Fruit fly (Drosophila melanogaster) whole organism, prepupa: ENCODE results near the gene Tim17b2.

Experiments
- Blimp-1 ChIP-seq: fragments of 200-800 bp; sonication (Bioruptor generic); optimal IDR thresholded peaks from 3 replicates; lab custom pipeline; 2017; ENCODE audit warnings: missing biosample characterization, missing genetic modification characterization, mild to moderate bottlenecking, moderate library complexity, missing genetic modification reagents
- CG10631 ChIP-seq: fragments of 200-800 bp; sonication (Bioruptor generic); optimal IDR thresholded peaks from 2 replicates; lab custom pipeline; 2016; ENCODE audit warnings: missing biosample characterization, missing genetic modification characterization
- CG10669 ChIP-seq: fragments of 200-800 bp; sonication (Bioruptor generic); optimal IDR thresholded peaks from 3 replicates; lab custom pipeline; 2018; ENCODE audit warnings: missing biosample characterization, mild to moderate bottlenecking, missing genetic modification characterization, moderate library complexity
- CG11294 ChIP-seq: fragments of 200-800 bp; sonication (Bioruptor generic); IDR thresholded peaks from 2 replicates; pipeline ENCODE4 v1.3.6; 2022; ENCODE audit warnings: missing biosample characterization, missing genetic modification characterization
- CG11902 ChIP-seq: fragments of 200-800 bp; sonication (Bioruptor generic); optimal IDR thresholded peaks from 3 replicates; lab custom pipeline; 2016; ENCODE audit warnings: missing biosample characterization, missing genetic modification characterization
- CG15336 ChIP-seq: fragments of 200-800 bp; sonication (Bioruptor generic); IDR thresholded peaks from 2 replicates; pipeline ENCODE4 v1.3.6; 2022; ENCODE audit warnings: missing biosample characterization, missing genetic modification characterization
- CG1621 ChIP-seq: fragments of 200-800 bp; sonication (Bioruptor generic); optimal IDR thresholded peaks from 3 replicates; lab custom pipeline; 2018; ENCODE audit warnings: missing biosample characterization, mild to moderate bottlenecking, missing genetic modification characterization
- CG3032 ChIP-seq: fragments of 200-800 bp; optimal IDR thresholded peaks from 2 replicates; lab custom pipeline; 2019; ENCODE audit warnings: missing biosample characterization, mild to moderate bottlenecking, missing genetic modification characterization, moderate library complexity
- CG31627 ChIP-seq: fragments of 200-800 bp; sonication (Bioruptor generic); optimal IDR thresholded peaks from 3 replicates; lab custom pipeline; 2016; ENCODE audit warnings: missing biosample characterization, missing genetic modification characterization
- CG34406 ChIP-seq: fragments of 200-800 bp; sonication (Bioruptor generic); optimal IDR thresholded peaks from 3 replicates; lab custom pipeline; 2016; ENCODE audit warnings: missing biosample characterization, missing genetic modification characterization
- CG3919 ChIP-seq: fragments of 200-800 bp; sonication (Bioruptor generic); optimal IDR thresholded peaks from 3 replicates; lab custom pipeline; 2016; ENCODE audit warnings: missing biosample characterization, missing genetic modification characterization
- CG4318 ChIP-seq: fragments of 200-800 bp; sonication (Bioruptor generic); optimal IDR thresholded peaks from 3 replicates; lab custom pipeline; 2017; ENCODE audit warnings: missing biosample characterization, mild to moderate bottlenecking, missing genetic modification characterization
- CG6163 ChIP-seq: fragments of 200-800 bp; sonication (Bioruptor generic); IDR thresholded peaks from 3 replicates; pipeline ENCODE4 v1.3.6; 2022; ENCODE audit warnings: missing biosample characterization, missing genetic modification characterization
- CG6276 ChIP-seq: fragments of 200-800 bp; sonication (Bioruptor generic); optimal IDR thresholded peaks from 2 replicates; lab custom pipeline; 2017; ENCODE audit warnings: missing biosample characterization, mild to moderate bottlenecking, missing genetic modification characterization
- CG6792 ChIP-seq: fragments of 200-800 bp; sonication (Bioruptor generic); optimal IDR thresholded peaks from 3 replicates; lab custom pipeline; 2016; ENCODE audit warnings: missing biosample characterization, missing genetic modification characterization
- CG7368 ChIP-seq: fragments of 200-800 bp; sonication (Bioruptor generic); optimal IDR thresholded peaks from 3 replicates; lab custom pipeline; 2016; ENCODE audit warnings: missing biosample characterization, missing genetic modification characterization
- CG8119 ChIP-seq: fragments of 200-800 bp; sonication (Bioruptor generic); IDR thresholded peaks from 3 replicates; pipeline ENCODE4 v1.3.6; 2022; ENCODE audit warnings: missing biosample characterization, missing genetic modification characterization
- CG8319 ChIP-seq: fragments of 200-800 bp; sonication (Bioruptor generic); optimal IDR thresholded peaks from 3 replicates; lab custom pipeline; 2016; ENCODE audit warnings: missing biosample characterization, missing genetic modification characterization
- CG9139 ChIP-seq: fragments of 200-800 bp; sonication (Bioruptor generic); optimal IDR thresholded peaks from 3 replicates; lab custom pipeline; 2017; ENCODE audit warnings: missing biosample characterization, mild to moderate bottlenecking, missing genetic modification characterization
- Eip78C ChIP-seq: fragments of 200-800 bp; sonication (Bioruptor generic); peaks from one replicate; lab custom pipeline; 2016; ENCODE audit warnings: missing biosample characterization, missing genetic modification characterization
- Eip93F ChIP-seq: fragments of 200-800 bp; sonication (Bioruptor generic); optimal IDR thresholded peaks from 2 replicates; lab custom pipeline; 2016; ENCODE audit warnings: missing biosample characterization, mild to moderate bottlenecking, missing genetic modification characterization
- Ets21C ChIP-seq: fragments of 200-800 bp; sonication (Bioruptor generic); optimal IDR thresholded peaks from 3 replicates; lab custom pipeline; 2016; ENCODE audit warnings: missing biosample characterization, missing genetic modification characterization
- Ets96B ChIP-seq: fragments of 200-800 bp; optimal IDR thresholded peaks from 2 replicates; lab custom pipeline; 2019; ENCODE audit warnings: missing biosample characterization, mild to moderate bottlenecking, missing genetic modification characterization, moderate library complexity
- Gug ChIP-seq: fragments of 200-800 bp; sonication (Bioruptor generic); IDR thresholded peaks from 2 replicates; pipeline ENCODE4 v1.3.6; 2022; ENCODE audit warnings: missing biosample characterization, missing genetic modification characterization
- Hr39 ChIP-seq: fragments of 200-800 bp; sonication (Bioruptor generic); optimal IDR thresholded peaks from 2 replicates; lab custom pipeline; 2016; ENCODE audit warnings: missing biosample characterization, missing genetic modification characterization
- Hr4 ChIP-seq: fragments of 200-800 bp; sonication (Bioruptor generic); optimal IDR thresholded peaks from 3 replicates; lab custom pipeline; 2016; ENCODE audit warnings: missing biosample characterization, missing genetic modification characterization
- Lpt ChIP-seq: fragments of 200-800 bp; sonication (Bioruptor generic); optimal IDR thresholded peaks from 3 replicates; lab custom pipeline; 2016; ENCODE audit warnings: missing biosample characterization, missing genetic modification characterization
- Met ChIP-seq: fragments of 200-800 bp; sonication (Bioruptor generic); optimal IDR thresholded peaks from 3 replicates; lab custom pipeline; 2016; ENCODE audit warnings: missing biosample characterization, missing genetic modification characterization
- OdsH ChIP-seq: fragments of 200-800 bp; sonication (Bioruptor generic); optimal IDR thresholded peaks from 3 replicates; lab custom pipeline; 2016; ENCODE audit warnings: missing biosample characterization, missing genetic modification characterization
- Smox ChIP-seq: fragments of 200-800 bp; sonication (Bioruptor generic); optimal IDR thresholded peaks from 3 replicates; lab custom pipeline; 2016; ENCODE audit warnings: missing biosample characterization, missing genetic modification characterization
- Sox102F ChIP-seq: fragments of 200-800 bp; sonication (Bioruptor generic); optimal IDR thresholded peaks from 2 replicates; lab custom pipeline; 2016; ENCODE audit warnings: missing biosample characterization, mild to moderate bottlenecking, missing genetic modification characterization
- Sox15 ChIP-seq: fragments of 200-800 bp; sonication (Bioruptor generic); optimal IDR thresholded peaks from 3 replicates; lab custom pipeline; 2016; ENCODE audit warnings: missing biosample characterization, missing genetic modification characterization
- acj6 ChIP-seq: fragments of 200-800 bp; sonication (Bioruptor generic); optimal IDR thresholded peaks from 3 replicates; lab custom pipeline; 2016; ENCODE audit warnings: missing biosample characterization, missing genetic modification characterization
- cyc ChIP-seq: fragments of 200-800 bp; sonication (Bioruptor generic); optimal IDR thresholded peaks from 3 replicates; lab custom pipeline; 2016; ENCODE audit warnings: missing biosample characterization, missing genetic modification characterization
- dac ChIP-seq: fragments of 200-800 bp; sonication (Bioruptor generic); optimal IDR thresholded peaks from 2 replicates; lab custom pipeline; 2017; ENCODE audit warnings: missing biosample characterization, mild to moderate bottlenecking, missing genetic modification characterization
- dsx ChIP-seq: fragments of 200-800 bp; optimal IDR thresholded peaks from 3 replicates; lab custom pipeline; 2019; ENCODE audit warnings: missing biosample characterization, mild to moderate bottlenecking, missing genetic modification characterization, moderate library complexity; ENCODE audit not compliant: poor library complexity, severe bottlenecking
- eg ChIP-seq: fragments of 200-800 bp; sonication (Bioruptor generic); IDR thresholded peaks from 3 replicates; pipeline ENCODE4 v1.3.6; 2022; ENCODE audit warnings: missing biosample characterization, missing genetic modification characterization
- esn ChIP-seq: fragments of 200-800 bp; sonication (Bioruptor generic); optimal IDR thresholded peaks from 2 replicates; lab custom pipeline; 2016; ENCODE audit warnings: missing biosample characterization, mild to moderate bottlenecking, missing genetic modification characterization, moderate library complexity
- fd59A ChIP-seq: fragments of 200-800 bp; sonication (Bioruptor generic); optimal IDR thresholded peaks from 2 replicates; lab custom pipeline; 2017; ENCODE audit warnings: missing biosample characterization, mild to moderate bottlenecking, missing genetic modification characterization, missing genetic modification reagents
- fkh ChIP-seq: fragments of 200-800 bp; sonication (Bioruptor generic); optimal IDR thresholded peaks from 3 replicates; lab custom pipeline; 2017; ENCODE audit warnings: missing biosample characterization, mild to moderate bottlenecking, missing genetic modification characterization, moderate library complexity
- lz ChIP-seq: fragments of 200-800 bp; sonication (Bioruptor generic); optimal IDR thresholded peaks from 3 replicates; lab custom pipeline; 2016; ENCODE audit warnings: missing biosample characterization, missing genetic modification characterization
- net ChIP-seq: fragments of 200-800 bp; sonication (Bioruptor generic); optimal IDR thresholded peaks from 3 replicates; lab custom pipeline; 2016; ENCODE audit warnings: missing biosample characterization, missing genetic modification characterization
- pdm3 ChIP-seq: fragments of 200-800 bp; sonication (Bioruptor generic); optimal IDR thresholded peaks from 3 replicates; lab custom pipeline; 2016; ENCODE audit warnings: missing biosample characterization, missing genetic modification characterization
- spab ChIP-seq: fragments of 200-800 bp; sonication (Bioruptor generic); optimal IDR thresholded peaks from 2 replicates; lab custom pipeline; 2017; ENCODE audit warnings: missing biosample characterization, mild to moderate bottlenecking, missing genetic modification characterization, missing genetic modification reagents
- ss ChIP-seq, 2 experiments: fragments of 200-800 bp; sonication (Bioruptor generic); optimal IDR thresholded peaks; 2 replicates in 1 of 2; 3 replicates in 1 of 2; lab custom pipeline; 2017 to 2018; ENCODE audit warnings: mild to moderate bottlenecking in 2 of 2, missing biosample characterization in 2 of 2, missing genetic modification characterization in 2 of 2, moderate library complexity in 1 of 2
- svp ChIP-seq: fragments of 200-800 bp; sonication (Bioruptor generic); peaks from one replicate; lab custom pipeline; 2016; ENCODE audit warnings: missing biosample characterization, missing genetic modification characterization
- topi ChIP-seq: fragments of 200-800 bp; sonication (Bioruptor generic); optimal IDR thresholded peaks from 3 replicates; lab custom pipeline; 2016; ENCODE audit warnings: missing biosample characterization, missing genetic modification characterization

Tim17b2 gene

dm6 chr2L:15458919-15459318 is 25.6 kb upstream of the Tim17b2 start (continued):
- TF ChIP-seq CG8119 (GFP tag; lab: Robert Waterston, UW) (no peak), CG6792 (GFP tag; lab: Kevin White, UChicago) (peak; percentile 52), CG9139 (GFP tag; lab: Kevin White, UChicago) (peak; percentile 26), spab (peak; percentile 40), CG6163 (GFP tag; lab: Robert Waterston, UW) (peak; percentile 73), svp (GFP tag; lab: Kevin White, UChicago) (peak; percentile 85), net (GFP tag; lab: Kevin White, UChicago) (peak; percentile 35), fd59A (peak; percentile 36), Smox (GFP tag; lab: Kevin White, UChicago) (peak; percentile 42), CG3919 (GFP tag; lab: Kevin White, UChicago) (peak; percentile 65), CG1621 (peak; percentile 30)

dm6 chr2L:15462998-15463397 is 21.5 kb upstream of the Tim17b2 start:
- TF ChIP-seq Sox102F (GFP tag; lab: Kevin White, UChicago) = no peak
- TF ChIP-seq eg (GFP tag; lab: Robert Waterston, UW) = no peak
- peak; percentile 39 for TF ChIP-seq lz (GFP tag; lab: Kevin White, UChicago)
- no peak for TF ChIP-seq ss (GFP tag; optimal IDR thresholded peaks at IDR 0.05; lab: Kevin White, UChicago)
- no peak for TF ChIP-seq CG6276 (GFP tag; lab: Kevin White, UChicago)
- TF ChIP-seq CG8119 (GFP tag; lab: Robert Waterston, UW) = no peak
- no peak for TF ChIP-seq CG15336
- TF ChIP-seq Sox15 (GFP tag; lab: Kevin White, UChicago) = no peak
- no peak for TF ChIP-seq acj6 (GFP tag; lab: Kevin White, UChicago)
- no peak for TF ChIP-seq CG4318 (GFP tag; lab: Kevin White, UChicago)
- TF ChIP-seq Hr39 (GFP tag; lab: Kevin White, UChicago) = peak; percentile 57
- TF ChIP-seq CG31627 = peak; percentile 36
- TF ChIP-seq Smox (GFP tag; lab: Kevin White, UChicago) = peak; percentile 5
- TF ChIP-seq CG3919 (GFP tag; lab: Kevin White, UChicago) = no peak
- TF ChIP-seq CG11902 (GFP tag; lab: Kevin White, UChicago) = no peak
- peak; percentile 27 for TF ChIP-seq Eip78C (GFP tag; lab: Kevin White, UChicago)
- TF ChIP-seq OdsH (GFP tag; lab: Kevin White, UChicago) = no peak
- no peak for TF ChIP-seq fd59A
- peak; percentile 64 for TF ChIP-seq svp (GFP tag; lab: Kevin White, UChicago)
- no peak for TF ChIP-seq fkh (GFP tag; lab: Kevin White, UChicago)
- TF ChIP-seq CG3032 = no peak
- TF ChIP-seq Met (GFP tag; lab: Kevin White, UChicago) = peak; percentile 40
- TF ChIP-seq Ets21C = peak; percentile 3
- no peak for TF ChIP-seq Lpt (GFP tag; lab: Kevin White, UChicago)
- TF ChIP-seq Hr4 (GFP tag; lab: Kevin White, UChicago) = no peak
- peak; percentile 20 for TF ChIP-seq topi (GFP tag; lab: Kevin White, UChicago)
- TF ChIP-seq dac (GFP tag; lab: Kevin White, UChicago) = no peak
- peak; percentile 27 for TF ChIP-seq cyc (GFP tag; lab: Kevin White, UChicago)
- no peak for TF ChIP-seq CG7368
- TF ChIP-seq CG9139 (GFP tag; lab: Kevin White, UChicago) = no peak

- TF ChIP-seq lz (GFP tag; lab: Kevin White, UChicago) = peak; percentile 21
- peak; percentile 9 for TF ChIP-seq Hr4 (GFP tag; lab: Kevin White, UChicago)
- peak; percentile 39 for TF ChIP-seq OdsH (GFP tag; lab: Kevin White, UChicago)
- peak; percentile 49 for TF ChIP-seq esn (GFP tag; lab: Kevin White, UChicago)
- peak; percentile 60 for TF ChIP-seq Eip93F (GFP tag; lab: Kevin White, UChicago)
- TF ChIP-seq CG10631 (GFP tag; lab: Kevin White, UChicago) = peak; percentile 29
- peak; percentile 30 for TF ChIP-seq Hr39 (GFP tag; lab: Kevin White, UChicago)
- TF ChIP-seq CG11902 (GFP tag; lab: Kevin White, UChicago) = no peak
- no peak for TF ChIP-seq Lpt (GFP tag; lab: Kevin White, UChicago)
- peak; percentile 29 for TF ChIP-seq dsx (GFP tag; lab: Kevin White, UChicago)
- peak; percentile 42 for TF ChIP-seq Blimp-1
- no peak for TF ChIP-seq CG8119 (GFP tag; lab: Robert Waterston, UW)
- TF ChIP-seq fkh (GFP tag; lab: Kevin White, UChicago) = no peak
- TF ChIP-seq Gug (GFP tag; lab: Robert Waterston, UW) = no peak
- no peak for TF ChIP-seq eg (GFP tag; lab: Robert Waterston, UW)
- TF ChIP-seq spab = no peak
- TF ChIP-seq CG8319 (GFP tag; lab: Kevin White, UChicago) = peak; percentile 1
- TF ChIP-seq CG11294 = no peak
- TF ChIP-seq pdm3 (GFP tag; lab: Kevin White, UChicago) = no peak
- TF ChIP-seq Ets96B (tag; lab: Kevin White, UChicago) = peak; percentile 52
- TF ChIP-seq Smox (GFP tag; lab: Kevin White, UChicago) = peak; percentile 25
- no peak for TF ChIP-seq Sox15 (GFP tag; lab: Kevin White, UChicago)
- TF ChIP-seq CG3919 (GFP tag; lab: Kevin White, UChicago) = peak; percentile 36
- TF ChIP-seq CG34406 = peak; percentile 46
- TF ChIP-seq CG10669 (GFP tag; lab: Kevin White, UChicago) = peak; percentile 32
- TF ChIP-seq Ets21C = no peak
These were observed 21.0 kb upstream of the Tim17b2 start for dm6 chr2L:15463515-15463914.
